Fruit fly (Drosophila melanogaster) Kc167 (cell line): ENCODE data around the gene M1BP.

Experiments
- Myc ChIP-seq: fragments of >200 bp; optimal IDR thresholded peaks from 2 replicates; lab custom pipeline; 2017; ENCODE audit warnings: missing external identifiers
- psq ChIP-seq: fragments of >200 bp; optimal IDR thresholded peaks from 2 replicates; lab custom pipeline; 2017; ENCODE audit warnings: missing external identifiers

DNA sequence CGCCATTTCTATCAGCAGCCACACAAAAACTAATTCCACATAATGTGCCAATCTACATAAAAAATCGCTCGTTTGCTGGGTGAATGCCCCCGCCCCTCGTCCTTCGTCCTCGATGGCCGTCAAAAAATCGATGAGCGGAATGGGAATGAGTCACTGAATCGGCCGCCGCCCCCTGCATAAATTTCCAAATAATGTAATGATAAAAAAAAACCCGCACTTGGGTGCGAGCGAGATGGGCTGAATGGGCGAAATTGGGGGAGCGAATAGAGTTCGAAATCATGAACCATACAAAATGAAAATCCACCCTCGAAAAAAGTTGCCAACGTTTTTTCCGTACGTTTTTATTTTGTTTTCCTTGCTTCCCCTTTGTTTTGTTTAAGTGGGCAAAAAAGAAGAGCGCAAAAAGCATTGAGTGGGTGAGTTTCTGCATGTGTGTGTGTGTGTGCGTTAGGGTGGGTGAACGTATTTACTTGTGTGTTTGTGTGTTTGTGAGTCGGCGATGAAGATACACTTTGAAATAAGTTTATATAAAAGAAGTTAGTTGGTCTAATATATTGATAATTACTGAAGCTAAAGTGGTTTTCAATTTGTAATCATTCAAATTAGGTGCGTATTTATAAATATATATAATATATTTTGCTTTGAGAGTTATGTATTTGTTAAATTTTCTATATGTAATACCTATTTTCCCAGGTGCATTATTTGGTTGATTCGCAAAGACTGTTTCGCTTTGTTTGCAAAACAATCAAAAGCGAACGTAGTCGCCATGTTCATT lies 26.0 kb downstream of the M1BP start:
- no peak for TF ChIP-seq Myc (lab: Kevin White, UChicago)
- TF ChIP-seq psq (lab: Kevin White, UChicago) = no peak
